Worm (Caenorhabditis elegans) whole organism, L2 larva: ENCODE results near the gene C14C6.2.

Experiments
- C34F6.9 ChIP-seq: fragments of 150-350 bp; optimal IDR thresholded peaks from 2 replicates; lab custom pipeline; 2014; ENCODE audit warnings: missing biosample characterization, missing genetic modification characterization
- Y55F3AM.14 ChIP-seq: fragments of 200-800 bp; sonication (Bioruptor generic); optimal IDR thresholded peaks from 2 replicates; lab custom pipeline; 2018; ENCODE audit warnings: mild to moderate bottlenecking, missing genetic modification characterization, missing compliant biosample characterization
- ZK546.5 ChIP-seq: sonication (generic microtip); optimal IDR thresholded peaks from 2 replicates; lab custom pipeline; 2017; ENCODE audit warnings: missing biosample characterization, missing genetic modification characterization
- alr-1 ChIP-seq: fragments of 150-350 bp; optimal IDR thresholded peaks from 2 replicates; lab custom pipeline; 2014; ENCODE audit warnings: missing biosample characterization, missing genetic modification characterization
- ceh-16 ChIP-seq: fragments of 150-350 bp; optimal IDR thresholded peaks from 2 replicates; lab custom pipeline; 2014; ENCODE audit warnings: missing biosample characterization, missing genetic modification characterization
- crh-2 ChIP-seq: sonication (generic microtip); optimal IDR thresholded peaks from 2 replicates; lab custom pipeline; 2017; ENCODE audit warnings: missing biosample characterization, missing genetic modification characterization
- egl-27 ChIP-seq: sonication (generic microtip); optimal IDR thresholded peaks from 3 replicates; lab custom pipeline; 2017; ENCODE audit warnings: missing biosample characterization, missing genetic modification reagents, missing genetic modification characterization
- elt-1 ChIP-seq: fragments of 150-350 bp; optimal IDR thresholded peaks from 2 replicates; lab custom pipeline; 2014; ENCODE audit warnings: missing biosample characterization, missing genetic modification characterization
- fos-1 ChIP-seq: fragments of 150-350 bp; optimal IDR thresholded peaks from 2 replicates; lab custom pipeline; 2014; ENCODE audit warnings: missing biosample characterization, missing genetic modification characterization
- gmeb-1 ChIP-seq: fragments of 150-350 bp; optimal IDR thresholded peaks from 2 replicates; lab custom pipeline; 2014; ENCODE audit warnings: missing biosample characterization, missing genetic modification characterization
- lin-11 ChIP-seq: fragments of 150-350 bp; sonication (generic microtip); optimal IDR thresholded peaks from 2 replicates; lab custom pipeline; 2014; ENCODE audit warnings: missing biosample characterization, missing genetic modification characterization, inconsistent platforms, mixed read lengths
- lin-13 ChIP-seq: fragments of 150-350 bp; optimal IDR thresholded peaks from 2 replicates; lab custom pipeline; 2014; ENCODE audit warnings: missing biosample characterization, missing genetic modification reagents, missing genetic modification characterization
- lsy-2 ChIP-seq, 2 experiments: fragments of 150-350 bp in 1 of 2; sonication (generic microtip) in 1 of 2; optimal IDR thresholded peaks; 2 replicates each; lab custom pipeline; 2014 to 2017; ENCODE audit warnings: missing biosample characterization in 2 of 2, missing genetic modification characterization in 2 of 2
- mab-5 ChIP-seq: fragments of 150-350 bp; optimal IDR thresholded peaks from 2 replicates; lab custom pipeline; 2014; ENCODE audit warnings: missing biosample characterization, missing genetic modification characterization
- mbf-1 ChIP-seq: sonication (generic microtip); optimal IDR thresholded peaks from 2 replicates; lab custom pipeline; 2017; ENCODE audit warnings: missing biosample characterization, missing genetic modification characterization
- nhr-11 ChIP-seq: fragments of 150-350 bp; optimal IDR thresholded peaks from 2 replicates; lab custom pipeline; 2014; ENCODE audit warnings: missing biosample characterization, missing genetic modification characterization
- nhr-12 ChIP-seq: fragments of 150-350 bp; optimal IDR thresholded peaks from 2 replicates; lab custom pipeline; 2014; ENCODE audit warnings: missing biosample characterization, missing genetic modification characterization
- nhr-21 ChIP-seq: fragments of 150-350 bp; optimal IDR thresholded peaks from 2 replicates; lab custom pipeline; 2014; ENCODE audit warnings: missing biosample characterization, missing genetic modification characterization
- nhr-23 ChIP-seq: fragments of 150-350 bp; optimal IDR thresholded peaks from 2 replicates; lab custom pipeline; 2014; ENCODE audit warnings: missing biosample characterization, missing genetic modification reagents, missing genetic modification characterization
- nhr-25 ChIP-seq: fragments of 150-350 bp; sonication (generic microtip); optimal IDR thresholded peaks from 3 replicates; lab custom pipeline; 2014; ENCODE audit warnings: missing biosample characterization, missing genetic modification characterization
- nhr-6 ChIP-seq: fragments of 150-350 bp; optimal IDR thresholded peaks from 2 replicates; lab custom pipeline; 2014; ENCODE audit warnings: missing biosample characterization, missing genetic modification characterization
- nhr-77 ChIP-seq: fragments of 150-350 bp; optimal IDR thresholded peaks from 2 replicates; lab custom pipeline; 2014; ENCODE audit warnings: missing biosample characterization, missing genetic modification characterization
- sem-4 ChIP-seq: fragments of 150-350 bp; optimal IDR thresholded peaks from 2 replicates; lab custom pipeline; 2014; ENCODE audit warnings: missing biosample characterization, missing genetic modification reagents, missing genetic modification characterization
- skn-1 ChIP-seq: sonication (generic microtip); optimal IDR thresholded peaks from 2 replicates; lab custom pipeline; 2017; ENCODE audit warnings: missing biosample characterization, missing genetic modification characterization
- sma-9 ChIP-seq, 2 experiments: fragments of 150-350 bp in 1 of 2; sonication (generic microtip) in 1 of 2; optimal IDR thresholded peaks; 2 replicates each; lab custom pipeline; 2014 to 2016; ENCODE audit warnings: missing genetic modification characterization in 2 of 2, mild to moderate bottlenecking in 1 of 2, missing biosample characterization in 1 of 2, missing compliant biosample characterization in 1 of 2, missing genetic modification reagents in 1 of 2, moderate library complexity in 1 of 2
- snpc-4 ChIP-seq: fragments of 150-350 bp; optimal IDR thresholded peaks from 2 replicates; lab custom pipeline; 2014; ENCODE audit warnings: missing biosample characterization, missing genetic modification characterization
- unc-55 ChIP-seq: fragments of 150-350 bp; sonication (generic microtip); optimal IDR thresholded peaks from 3 replicates; lab custom pipeline; 2014; ENCODE audit warnings: missing biosample characterization, missing genetic modification reagents, missing genetic modification characterization
- unc-62 ChIP-seq: fragments of 150-350 bp; optimal IDR thresholded peaks from 2 replicates; lab custom pipeline; 2014; ENCODE audit warnings: missing biosample characterization, missing genetic modification reagents, missing genetic modification characterization
- zag-1 ChIP-seq: fragments of 150-350 bp; optimal IDR thresholded peaks from 2 replicates; lab custom pipeline; 2014; ENCODE audit warnings: missing biosample characterization, missing genetic modification characterization
- ztf-1 ChIP-seq: fragments of 200-800 bp; sonication (Bioruptor generic); conservative IDR thresholded peaks from 2 replicates; pipeline ENCODE4 v1.3.6; 2022; ENCODE audit warnings: missing genetic modification characterization, missing compliant biosample characterization

Gene C14C6.2

ce11 chrV:590182-590581, 27.2 kb downstream of the C14C6.2 start, which contains the start of gene ZK488.6:
ZK488.6 (plus strand) TSS chrV:590482.
- TF ChIP-seq lin-11 (tag; lab: Kevin White, UChicago), result no peak
- TF ChIP-seq ZK546.5 (tag; lab: Kevin White, UChicago), result no peak
- TF ChIP-seq lsy-2 (tag; optimal IDR thresholded peaks at IDR 0.05; lab: Kevin White, UChicago), result no peak
- no peak for TF ChIP-seq zag-1 (tag; lab: Kevin White, UChicago)
- no peak for TF ChIP-seq ztf-1 (GFP tag; lab: Robert Waterston, UW)
- no peak for TF ChIP-seq snpc-4 (tag; lab: Kevin White, UChicago)
- TF ChIP-seq nhr-11 (tag; lab: Kevin White, UChicago), result no peak
- no peak for TF ChIP-seq crh-2
- TF ChIP-seq mab-5 (tag; lab: Kevin White, UChicago), result no peak
- no peak for TF ChIP-seq sem-4
- no peak for TF ChIP-seq nhr-77 (tag; lab: Kevin White, UChicago)
- TF ChIP-seq unc-62 (GFP tag; lab: Kevin White, UChicago), result no peak
- TF ChIP-seq, all 48 proteins: peak for 0

- TF ChIP-seq egl-27 (tag; lab: Kevin White, UChicago) (no peak), lsy-2 (tag; optimal IDR thresholded peaks at IDR 0.05; lab: Kevin White, UChicago) (no peak), gmeb-1 (no peak), alr-1 (tag; lab: Kevin White, UChicago) (no peak), unc-62 (GFP tag; lab: Kevin White, UChicago) (no peak)
- TF ChIP-seq, all 48 proteins: peak for 0
Measured at ce11 chrV:592959-593358, 30.0 kb downstream of the C14C6.2 start, which contains the start of gene ZK488.5. ZK488.5 (plus strand) TSS chrV:593259.

- peak; percentile 83 for TF ChIP-seq ceh-16
- peak; percentile 29 for TF ChIP-seq elt-1 (tag; lab: Kevin White, UChicago)
- TF ChIP-seq ztf-1 (GFP tag; lab: Robert Waterston, UW), result no peak
- peak; percentile 76 for TF ChIP-seq sma-9 (GFP tag; optimal IDR thresholded peaks at IDR 0.05; lab: Kevin White, UChicago)
- TF ChIP-seq sma-9 (tag; optimal IDR thresholded peaks at IDR 0.05; lab: Kevin White, UChicago), result no peak
- TF ChIP-seq, all 48 proteins: peak for 3
Measured at ce11 chrV:596923-597322, 34.0 kb downstream of the C14C6.2 start.

- TF ChIP-seq sem-4, result no peak
- TF ChIP-seq elt-1 (tag; lab: Kevin White, UChicago), result peak; percentile 72
- TF ChIP-seq ceh-16, result peak; percentile 61
- no peak for TF ChIP-seq nhr-6 (tag; lab: Kevin White, UChicago)
- TF ChIP-seq lin-13, result no peak
- no peak for TF ChIP-seq nhr-21 (tag; lab: Kevin White, UChicago)
- TF ChIP-seq C34F6.9 (tag; lab: Kevin White, UChicago), result no peak
- peak; percentile 66 for TF ChIP-seq sma-9 (GFP tag; optimal IDR thresholded peaks at IDR 0.05; lab: Kevin White, UChicago)
- TF ChIP-seq sma-9 (tag; optimal IDR thresholded peaks at IDR 0.05; lab: Kevin White, UChicago), result no peak
- TF ChIP-seq nhr-25, result peak; percentile 24
- no peak for TF ChIP-seq snpc-4 (tag; lab: Kevin White, UChicago)
- TF ChIP-seq alr-1 (tag; lab: Kevin White, UChicago), result no peak
Measured at ce11 chrV:597823-598222, 34.9 kb downstream of the C14C6.2 start.

- TF ChIP-seq nhr-23 (tag; lab: Kevin White, UChicago) (no peak), fos-1 (no peak)
Measured at ce11 chrV:598626-599025, 35.7 kb downstream of the C14C6.2 start.

- no peak for TF ChIP-seq mbf-1
- no peak for TF ChIP-seq nhr-12 (tag; lab: Kevin White, UChicago)
- no peak for TF ChIP-seq ztf-1 (GFP tag; lab: Robert Waterston, UW)
- no peak for TF ChIP-seq unc-55 (GFP tag; lab: Kevin White, UChicago)
- TF ChIP-seq nhr-11 (tag; lab: Kevin White, UChicago), result no peak
- TF ChIP-seq skn-1 (tag; lab: Kevin White, UChicago), result no peak
- TF ChIP-seq sma-9 (GFP tag; optimal IDR thresholded peaks at IDR 0.05; lab: Kevin White, UChicago), result peak; percentile 47
- no peak for TF ChIP-seq sma-9 (tag; optimal IDR thresholded peaks at IDR 0.05; lab: Kevin White, UChicago)
- TF ChIP-seq ceh-16, result peak; percentile 2
- no peak for TF ChIP-seq Y55F3AM.14 (GFP tag; lab: Kevin White, UChicago)
Measured at ce11 chrV:599783-600182, 36.8 kb downstream of the C14C6.2 start.
